Worm (Caenorhabditis elegans): Measurements from ENCODE around the gene ooc-3.

Gene ooc-3

DNA sequence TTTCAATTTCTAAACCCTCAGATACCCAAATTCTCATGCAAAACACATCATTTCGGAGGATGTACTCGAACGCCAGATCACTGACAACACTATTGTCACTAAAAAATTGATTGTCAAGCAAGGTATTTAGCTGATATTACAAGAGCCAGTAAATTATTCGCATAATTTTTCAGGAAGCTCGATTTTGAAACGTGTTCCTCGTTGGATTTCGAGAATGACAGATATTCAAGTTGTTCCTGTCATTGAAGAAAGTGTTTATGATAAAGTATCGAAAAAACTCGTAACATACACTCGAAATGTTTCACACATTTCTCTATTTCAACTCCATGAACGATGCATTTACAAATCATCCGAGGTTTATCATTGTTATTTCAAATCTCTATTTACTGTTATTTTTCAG lies 685 bp upstream of the ooc-3 start:
- TF ChIP-seq zfp-2 (tag; optimal IDR thresholded peaks at IDR 0.05) = no peak
- TF ChIP-seq nhr-6 (tag; optimal IDR thresholded peaks at IDR 0.05) = no peak
- no peak for TF ChIP-seq Y5F2A.4 (GFP tag; optimal IDR thresholded peaks at IDR 0.05)
- no peak for TF ChIP-seq nhr-76 (tag; optimal IDR thresholded peaks at IDR 0.05)
- TF ChIP-seq snpc-1.2 (GFP tag; IDR thresholded peaks at IDR 0.05) = no peak
- no peak for TF ChIP-seq ceh-62 (tag; optimal IDR thresholded peaks at IDR 0.05)
- TF ChIP-seq fos-1 (tag; optimal IDR thresholded peaks at IDR 0.05) = no peak
- TF ChIP-seq R02D3.7 (tag; optimal IDR thresholded peaks at IDR 0.05) = no peak
- TF ChIP-seq zip-2 (tag; optimal IDR thresholded peaks at IDR 0.05) = no peak
- TF ChIP-seq saeg-2 (GFP tag; IDR thresholded peaks at IDR 0.05) = no peak
- no peak for TF ChIP-seq aha-1 (tag)
- TF ChIP-seq pha-4 (GFP tag; IDR thresholded peaks at IDR 0.05) = no peak
- no peak for TF ChIP-seq pha-4 (tag; optimal IDR thresholded peaks at IDR 0.05)
- TF ChIP-seq hif-1 (tag; optimal IDR thresholded peaks at IDR 0.05) = no peak
- no peak for TF ChIP-seq F37D6.2 (tag; optimal IDR thresholded peaks at IDR 0.05)
- no peak for TF ChIP-seq lin-13 (GFP tag; optimal IDR thresholded peaks at IDR 0.05)
- no peak for TF ChIP-seq mep-1 (tag; optimal IDR thresholded peaks at IDR 0.05)
- no peak for TF ChIP-seq lsy-2 (tag; optimal IDR thresholded peaks at IDR 0.05)
- no peak for TF ChIP-seq ztf-11 (tag; optimal IDR thresholded peaks at IDR 0.05)
- no peak for TF ChIP-seq skn-1 (tag; optimal IDR thresholded peaks at IDR 0.05)
- TF ChIP-seq attf-4 (tag; optimal IDR thresholded peaks at IDR 0.05) = no peak

- peak; percentile 71 for TF ChIP-seq dve-1 (tag; optimal IDR thresholded peaks at IDR 0.05; ENCODE audit: insufficient read depth)
- TF ChIP-seq zip-11 (GFP tag; IDR thresholded peaks at IDR 0.05) = no peak
- TF ChIP-seq nhr-25 (tag; optimal IDR thresholded peaks at IDR 0.05; ENCODE audit: borderline replicate concordance, insufficient read depth) = peak; percentile 1
- TF ChIP-seq lin-13 (GFP tag; optimal IDR thresholded peaks at IDR 0.05) = peak; percentile 15
- TF ChIP-seq nhr-102 (tag; optimal IDR thresholded peaks at IDR 0.05) = peak; percentile 28
- no peak for TF ChIP-seq ceh-32 (tag; optimal IDR thresholded peaks at IDR 0.05; ENCODE audit: poor library complexity)
- peak; percentile 48 for TF ChIP-seq nhr-48 (tag; optimal IDR thresholded peaks at IDR 0.05)
- peak; percentile 59 for TF ChIP-seq aha-1 (tag)
- peak in 1 of 2 experiments; percentile 56 for TF ChIP-seq lsy-2 (tag; optimal IDR thresholded peaks at IDR 0.05)
- no peak for TF ChIP-seq nhr-10 (tag; optimal IDR thresholded peaks at IDR 0.05)
- 0 out of 2 replicates have a peak, but pooled peaks have one; percentile 7 for TF ChIP-seq hmg-1.1 (GFP tag; IDR thresholded peaks at IDR 0.05)
- TF ChIP-seq mdl-1 (tag; optimal IDR thresholded peaks at IDR 0.05) = no peak
- peak; percentile 9 for TF ChIP-seq nhr-77 (tag; optimal IDR thresholded peaks at IDR 0.05)
- peak; percentile 34 for TF ChIP-seq mes-2 (tag; optimal IDR thresholded peaks at IDR 0.05; ENCODE audit: poor library complexity, severe bottlenecking)
- peak; percentile 57 for TF ChIP-seq hlh-11 (tag; optimal IDR thresholded peaks at IDR 0.05)
- TF ChIP-seq pqm-1 (tag; optimal IDR thresholded peaks at IDR 0.05) = no peak
- no peak for TF ChIP-seq saeg-2 (GFP tag; IDR thresholded peaks at IDR 0.05)
- TF ChIP-seq ztf-11 (tag; optimal IDR thresholded peaks at IDR 0.05) = no peak
- TF ChIP-seq nhr-28 (tag; optimal IDR thresholded peaks at IDR 0.05) = peak; percentile 46
- no peak for TF ChIP-seq daf-16 (GFP tag; optimal IDR thresholded peaks at IDR 0.05)
- TF ChIP-seq daf-16 (tag; optimal IDR thresholded peaks at IDR 0.05) = peak; percentile 19
- TF ChIP-seq unc-62 (GFP tag; optimal IDR thresholded peaks at IDR 0.05 in 1 of 2) = peak in 1 of 2 experiments; percentile 69
- no peak for TF ChIP-seq unc-62 (tag; optimal IDR thresholded peaks at IDR 0.05)
- no peak for TF ChIP-seq nhr-11 (tag; optimal IDR thresholded peaks at IDR 0.05)
- TF ChIP-seq madf-5 (GFP tag; IDR thresholded peaks at IDR 0.05) = no peak
- TF ChIP-seq mep-1 (tag; optimal IDR thresholded peaks at IDR 0.05) = peak; percentile 41
- TF ChIP-seq dmd-6 (GFP tag; IDR thresholded peaks at IDR 0.05) = peak; percentile 64
- peak; percentile 43 for TF ChIP-seq hlh-30 (tag; optimal IDR thresholded peaks at IDR 0.05; ENCODE audit: insufficient read depth)
- peak; percentile 35 for TF ChIP-seq jun-1 (tag; optimal IDR thresholded peaks at IDR 0.05)
Measured at ce11 chrII:11492843-11493242, 2.3 kb downstream of the ooc-3 start, which contains the start of gene hacl-1. hacl-1 (minus strand) TSS chrII:11492963.

All from whole organism, L4 larva.